Fruit fly (Drosophila melanogaster) whole organism, embryonic: ENCODE results near the gene Glys.

Experiments used
- Atf6 ChIP-seq: fragments of 200-800 bp; sonication (Bioruptor generic); IDR thresholded peaks from 2 replicates; pipeline ENCODE4 v1.3.6; 2022; ENCODE audit warnings: missing biosample characterization, missing genetic modification characterization
- Bgb ChIP-seq: fragments of 200-800 bp; sonication (Bioruptor generic); IDR thresholded peaks from 2 replicates; pipeline ENCODE4 v1.3.6; 2022; ENCODE audit warnings: missing biosample characterization, missing genetic modification characterization; ENCODE audit not compliant: partially characterized antibody
- Bteb2 ChIP-seq: fragments of 200-800 bp; sonication (Bioruptor generic); optimal IDR thresholded peaks from 2 replicates; lab custom pipeline; 2016; ENCODE audit warnings: missing biosample characterization, missing genetic modification characterization
- CG11093 ChIP-seq: fragments of 200-800 bp; sonication (Bioruptor generic); IDR thresholded peaks from 3 replicates; pipeline ENCODE4 v1.3.6; 2022; ENCODE audit warnings: missing biosample characterization, missing genetic modification characterization
- CG11247 ChIP-seq: fragments of 200-800 bp; sonication (Bioruptor generic); IDR thresholded peaks from 2 replicates; pipeline ENCODE4 v1.3.6; 2022; ENCODE audit warnings: missing biosample characterization, missing genetic modification characterization
- CG12659 ChIP-seq: fragments of 200-800 bp; sonication (Bioruptor generic); optimal IDR thresholded peaks from 3 replicates; lab custom pipeline; 2017; ENCODE audit warnings: mild to moderate bottlenecking, missing biosample characterization, missing genetic modification reagents, missing genetic modification characterization
- CG1602 ChIP-seq: fragments of 200-800 bp; sonication (Bioruptor generic); optimal IDR thresholded peaks from 3 replicates; lab custom pipeline; 2016; ENCODE audit warnings: missing biosample characterization, missing genetic modification characterization
- CG16779 ChIP-seq: fragments of 200-800 bp; sonication (Bioruptor generic); IDR thresholded peaks from 2 replicates; pipeline ENCODE4 v1.3.6; 2022; ENCODE audit warnings: missing biosample characterization, missing genetic modification characterization
- CG18476 ChIP-seq: fragments of 200-800 bp; sonication (Bioruptor generic); optimal IDR thresholded peaks from 2 replicates; lab custom pipeline; 2016; ENCODE audit warnings: missing biosample characterization, mild to moderate bottlenecking, missing genetic modification characterization
- CG18619 ChIP-seq: fragments of 200-800 bp; sonication (Bioruptor generic); optimal IDR thresholded peaks from 3 replicates; lab custom pipeline; 2017; ENCODE audit warnings: missing biosample characterization, mild to moderate bottlenecking, missing genetic modification characterization
- CG30020 ChIP-seq: fragments of 200-800 bp; optimal IDR thresholded peaks from 2 replicates; lab custom pipeline; 2019; ENCODE audit warnings: missing biosample characterization, mild to moderate bottlenecking, missing genetic modification characterization, moderate library complexity
- CG30431 ChIP-seq: fragments of 200-800 bp; sonication (Bioruptor generic); optimal IDR thresholded peaks from 2 replicates; lab custom pipeline; 2017; ENCODE audit warnings: missing biosample characterization, missing genetic modification characterization
- CG3065 ChIP-seq: fragments of 200-800 bp; sonication (Bioruptor generic); optimal IDR thresholded peaks from 2 replicates; lab custom pipeline; 2016; ENCODE audit warnings: missing biosample characterization, missing genetic modification characterization
- CG31224 ChIP-seq: fragments of 200-800 bp; sonication (Bioruptor generic); IDR thresholded peaks from 2 replicates; pipeline ENCODE4 v1.3.6; 2022; ENCODE audit warnings: missing biosample characterization, missing genetic modification characterization
- CG31388 ChIP-seq: fragments of 200-800 bp; sonication (Bioruptor generic); optimal IDR thresholded peaks from 2 replicates; lab custom pipeline; 2016; ENCODE audit warnings: missing biosample characterization, missing genetic modification characterization
- CG3847 ChIP-seq: fragments of 200-800 bp; sonication (Bioruptor generic); IDR thresholded peaks from 2 replicates; pipeline ENCODE4 v1.3.6; 2022; ENCODE audit warnings: missing biosample characterization, missing genetic modification characterization
- CG4404 ChIP-seq: fragments of 200-800 bp; sonication (Bioruptor generic); IDR thresholded peaks from 2 replicates; pipeline ENCODE4 v1.3.6; 2022; ENCODE audit warnings: missing biosample characterization, missing genetic modification characterization
- CG6654 ChIP-seq: fragments of 200-800 bp; sonication (Bioruptor generic); optimal IDR thresholded peaks from 2 replicates; lab custom pipeline; 2017; ENCODE audit warnings: missing biosample characterization, mild to moderate bottlenecking, missing genetic modification characterization
- CG6791 ChIP-seq: fragments of 200-800 bp; sonication (Bioruptor generic); IDR thresholded peaks from 3 replicates; pipeline ENCODE4 v1.3.6; 2022; ENCODE audit warnings: missing biosample characterization, missing genetic modification characterization; ENCODE audit not compliant: partially characterized antibody
- CG8765 ChIP-seq: fragments of 200-800 bp; sonication (Bioruptor generic); IDR thresholded peaks from 2 replicates; pipeline ENCODE4 v1.3.6; 2022; ENCODE audit warnings: missing biosample characterization, missing genetic modification characterization
- CG9817 ChIP-seq: fragments of 200-800 bp; sonication (Bioruptor generic); optimal IDR thresholded peaks from 2 replicates; lab custom pipeline; 2018; ENCODE audit warnings: missing biosample characterization, mild to moderate bottlenecking, missing genetic modification characterization, moderate library complexity
- CTCF ChIP-seq: fragments of 200-800 bp; sonication (Bioruptor generic); optimal IDR thresholded peaks from 2 replicates; lab custom pipeline; 2017; ENCODE audit warnings: missing biosample characterization, mild to moderate bottlenecking, missing genetic modification characterization, moderate library complexity
- Doc3 ChIP-seq: fragments of 200-800 bp; sonication (Bioruptor generic); IDR thresholded peaks from 3 replicates; pipeline ENCODE4 v1.3.6; 2022; ENCODE audit warnings: missing biosample characterization, missing genetic modification characterization; ENCODE audit not compliant: partially characterized antibody
- HLHmδ ChIP-seq: fragments of 200-800 bp; sonication (Bioruptor generic); optimal IDR thresholded peaks from 2 replicates; lab custom pipeline; 2018; ENCODE audit warnings: missing biosample characterization, mild to moderate bottlenecking, missing genetic modification characterization, moderate library complexity
- Hsf ChIP-seq: fragments of 200-800 bp; sonication (Bioruptor generic); optimal IDR thresholded peaks from 3 replicates; lab custom pipeline; 2016; ENCODE audit warnings: missing biosample characterization, missing genetic modification characterization
- PHDP ChIP-seq: fragments of 200-800 bp; sonication (Bioruptor generic); optimal IDR thresholded peaks from 3 replicates; lab custom pipeline; 2018; ENCODE audit warnings: missing biosample characterization, mild to moderate bottlenecking, missing genetic modification characterization, moderate library complexity
- Pdp1 ChIP-seq, 2 experiments: fragments of 200-800 bp; sonication (Bioruptor generic); optimal IDR thresholded peaks; 3 replicates each; lab custom pipeline; 2016; ENCODE audit warnings: missing biosample characterization in 2 of 2, missing genetic modification characterization in 2 of 2, mild to moderate bottlenecking in 1 of 2, moderate library complexity in 1 of 2
- Side ChIP-seq: fragments of 200-800 bp; sonication (Bioruptor generic); optimal IDR thresholded peaks from 2 replicates; lab custom pipeline; 2016; ENCODE audit warnings: missing biosample characterization, missing genetic modification characterization
- Xbp1 ChIP-seq: fragments of 200-800 bp; sonication (Bioruptor generic); optimal IDR thresholded peaks from 3 replicates; lab custom pipeline; 2016; ENCODE audit warnings: missing biosample characterization, mild to moderate bottlenecking, missing genetic modification characterization
- bbx ChIP-seq: fragments of 200-800 bp; sonication (Bioruptor generic); IDR thresholded peaks from 2 replicates; pipeline ENCODE4 v1.3.6; 2022; ENCODE audit warnings: missing biosample characterization, missing genetic modification characterization; ENCODE audit not compliant: partially characterized antibody
- cas ChIP-seq: fragments of 200-800 bp; sonication (Bioruptor generic); IDR thresholded peaks from 2 replicates; pipeline ENCODE4 v1.3.6; 2022; ENCODE audit warnings: missing biosample characterization, missing genetic modification characterization
- cg ChIP-seq: fragments of 200-800 bp; sonication (Bioruptor generic); optimal IDR thresholded peaks from 3 replicates; lab custom pipeline; 2019; ENCODE audit warnings: missing biosample characterization, mild to moderate bottlenecking, missing genetic modification characterization, moderate library complexity
- dm ChIP-seq: fragments of 200-800 bp; sonication (Bioruptor generic); optimal IDR thresholded peaks from 3 replicates; lab custom pipeline; 2016; ENCODE audit warnings: missing biosample characterization, missing genetic modification characterization
- emc ChIP-seq: fragments of 200-800 bp; sonication (Bioruptor generic); optimal IDR thresholded peaks from 2 replicates; lab custom pipeline; 2016; ENCODE audit warnings: missing biosample characterization, missing genetic modification characterization
- fd102C ChIP-seq: fragments of 200-800 bp; sonication (Bioruptor generic); optimal IDR thresholded peaks from 2 replicates; lab custom pipeline; 2018; ENCODE audit warnings: missing biosample characterization, mild to moderate bottlenecking, missing genetic modification characterization, moderate library complexity
- fd64A ChIP-seq: fragments of 200-800 bp; sonication (Bioruptor generic); optimal IDR thresholded peaks from 3 replicates; lab custom pipeline; 2018; ENCODE audit warnings: missing biosample characterization, mild to moderate bottlenecking, missing genetic modification characterization
- fu2 ChIP-seq: fragments of 200-800 bp; sonication (Bioruptor generic); optimal IDR thresholded peaks from 2 replicates; lab custom pipeline; 2016; ENCODE audit warnings: missing biosample characterization, missing genetic modification characterization
- kay ChIP-seq: fragments of 200-800 bp; sonication (Bioruptor generic); optimal IDR thresholded peaks from 2 replicates; lab custom pipeline; 2016; ENCODE audit warnings: missing biosample characterization, missing genetic modification characterization
- ken ChIP-seq: fragments of 200-800 bp; sonication (Bioruptor generic); IDR thresholded peaks from 3 replicates; pipeline ENCODE4 v1.3.6; 2022; ENCODE audit warnings: missing biosample characterization, missing genetic modification characterization
- oc ChIP-seq: fragments of 200-800 bp; sonication (Bioruptor generic); optimal IDR thresholded peaks from 2 replicates; lab custom pipeline; 2018; ENCODE audit warnings: missing biosample characterization, mild to moderate bottlenecking, missing genetic modification characterization, moderate library complexity
- pita ChIP-seq: fragments of 200-800 bp; sonication (Bioruptor generic); optimal IDR thresholded peaks from 2 replicates; lab custom pipeline; 2017; ENCODE audit warnings: missing biosample characterization, mild to moderate bottlenecking, missing genetic modification characterization
- pum ChIP-seq: fragments of 200-800 bp; sonication (Bioruptor generic); optimal IDR thresholded peaks from 2 replicates; lab custom pipeline; 2016; ENCODE audit warnings: missing biosample characterization, missing genetic modification characterization
- row ChIP-seq: fragments of 200-800 bp; sonication (Bioruptor generic); IDR thresholded peaks from 3 replicates; pipeline ENCODE4 v1.3.6; 2022; ENCODE audit warnings: missing biosample characterization, missing genetic modification characterization
- run ChIP-seq: fragments of 200-800 bp; sonication (Bioruptor generic); optimal IDR thresholded peaks from 3 replicates; lab custom pipeline; 2018; ENCODE audit warnings: missing biosample characterization, mild to moderate bottlenecking, missing genetic modification characterization
- scrt ChIP-seq: fragments of 200-800 bp; sonication (Bioruptor generic); optimal IDR thresholded peaks from 2 replicates; lab custom pipeline; 2018; ENCODE audit warnings: missing biosample characterization, mild to moderate bottlenecking, missing genetic modification characterization, moderate library complexity
- sens-2 ChIP-seq: fragments of 200-800 bp; sonication (Bioruptor generic); IDR thresholded peaks from 2 replicates; pipeline ENCODE4 v1.3.6; 2022; ENCODE audit warnings: missing biosample characterization, missing genetic modification characterization
- shn ChIP-seq: fragments of 200-800 bp; sonication (Bioruptor generic); optimal IDR thresholded peaks from 3 replicates; lab custom pipeline; 2016; ENCODE audit warnings: missing biosample characterization, missing genetic modification characterization
- stc ChIP-seq: fragments of 200-800 bp; sonication (Bioruptor generic); IDR thresholded peaks from 2 replicates; pipeline ENCODE4 v1.3.6; 2022; ENCODE audit warnings: missing biosample characterization, missing genetic modification characterization
- ttk ChIP-seq: fragments of 200-800 bp; sonication (Bioruptor generic); IDR thresholded peaks from 2 replicates; pipeline ENCODE4 v2.1.2; 2022; ENCODE audit warnings: missing biosample characterization, missing genetic modification characterization
- vvl ChIP-seq: fragments of 200-800 bp; sonication (Bioruptor generic); IDR thresholded peaks from 2 replicates; pipeline ENCODE4 v1.3.6; 2022; ENCODE audit warnings: missing biosample characterization, missing genetic modification characterization
- wor ChIP-seq: fragments of 200-800 bp; sonication (Bioruptor generic); IDR thresholded peaks from 2 replicates; pipeline ENCODE4 v1.3.6; 2022; ENCODE audit warnings: missing biosample characterization, missing genetic modification characterization
- zfh1 ChIP-seq: fragments of 200-800 bp; sonication (Bioruptor generic); IDR thresholded peaks from 3 replicates; pipeline ENCODE4 v1.3.6; 2022; ENCODE audit warnings: missing biosample characterization, missing genetic modification characterization

Gene Glys

dm6 chr3R:15145491-15145890 is 1.8 kb downstream of the Glys start (continued):
- TF ChIP-seq cg (GFP tag; lab: Kevin White, UChicago) (no peak), CG18619 (GFP tag; lab: Kevin White, UChicago) (no peak), cas (0 out of 2 replicates have a peak, but pooled peaks have one; percentile 11), CG31224 (GFP tag; lab: Robert Waterston, UW) (no peak), PHDP (peak; percentile 51), Hsf (GFP tag; lab: Kevin White, UChicago) (peak; percentile 29), CG8765 (GFP tag; lab: Robert Waterston, UW) (no peak), Side (GFP tag; lab: Kevin White, UChicago) (peak; percentile 11), dm (GFP tag; lab: Kevin White, UChicago) (no peak), fd102C (GFP tag; lab: Kevin White, UChicago) (no peak), Doc3 (GFP tag; lab: Robert Waterston, UW) (no peak), pita (GFP tag; lab: Kevin White, UChicago) (no peak), ttk (GFP tag; lab: Robert Waterston, UW) (peak; percentile 49; the same call in 1 of the 2 replicates), stc (GFP tag; lab: Robert Waterston, UW) (peak; percentile 75), CG11093 (no peak), Bteb2 (GFP tag; lab: Kevin White, UChicago) (no peak), run (tag; lab: Kevin White, UChicago) (no peak), row (GFP tag; lab: Robert Waterston, UW) (peak; percentile 82), pum (no peak), oc (tag; lab: Kevin White, UChicago) (peak; percentile 26), Bgb (GFP tag; lab: Robert Waterston, UW) (no peak), wor (no peak), CG11247 (GFP tag; lab: Robert Waterston, UW) (peak; percentile 63; the same call in 1 of the 2 replicates), bbx (GFP tag; lab: Robert Waterston, UW) (no peak), CG3847 (peak; percentile 32; the same call in 1 of the 2 replicates), CG9817 (tag; lab: Kevin White, UChicago) (peak; percentile 24), CG6791 (GFP tag; lab: Robert Waterston, UW) (no peak), CG30431 (no peak), CG30020 (tag; lab: Kevin White, UChicago) (no peak), zfh1 (GFP tag; lab: Robert Waterston, UW) (peak; percentile 62), shn (GFP tag; lab: Kevin White, UChicago) (no peak), Pdp1 (GFP tag; optimal IDR thresholded peaks at IDR 0.05; lab: Kevin White, UChicago) (peak; percentile 15 to 97), CG1602 (GFP tag; lab: Kevin White, UChicago) (peak; percentile 5), scrt (GFP tag; lab: Kevin White, UChicago) (no peak), ken (GFP tag; lab: Robert Waterston, UW) (no peak), Xbp1 (GFP tag; lab: Kevin White, UChicago) (peak; percentile 43), vvl (GFP tag; lab: Robert Waterston, UW) (peak; percentile 82), fu2 (GFP tag; lab: Kevin White, UChicago) (no peak), fd64A (GFP tag; lab: Kevin White, UChicago) (no peak), CG31388 (GFP tag; lab: Kevin White, UChicago) (no peak), Atf6 (peak; percentile 53; the same call in 1 of the 2 replicates), sens-2 (no peak), CG3065 (GFP tag; lab: Kevin White, UChicago) (no peak), CG12659 (GFP tag; lab: Kevin White, UChicago) (peak; percentile 34), CTCF (no peak), kay (GFP tag; lab: Kevin White, UChicago) (no peak), HLHmδ (GFP tag; lab: Kevin White, UChicago) (no peak), CG18476 (GFP tag; lab: Kevin White, UChicago) (peak; percentile 45), CG6654 (GFP tag; lab: Kevin White, UChicago) (no peak), CG16779 (GFP tag; lab: Robert Waterston, UW) (no peak), emc (GFP tag; lab: Kevin White, UChicago) (no peak), CG4404 (GFP tag; lab: Robert Waterston, UW) (no peak)
